Worm (Caenorhabditis elegans) whole organism, L1 larva: Measurements from ENCODE around the gene fkb-1.

Experiments
- aha-1 ChIP-seq: fragments of 150-350 bp; optimal IDR thresholded peaks from 2 replicates; lab custom pipeline; 2014; ENCODE audit warnings: missing biosample characterization, missing genetic modification characterization
- dsc-1 ChIP-seq: sonication (generic microtip); optimal IDR thresholded peaks from 2 replicates; lab custom pipeline; 2016; ENCODE audit warnings: mild to moderate bottlenecking, missing genetic modification characterization, missing compliant biosample characterization
- egl-27 ChIP-seq, 2 experiments: fragments of 150-350 bp in 1 of 2; sonication (generic microtip); optimal IDR thresholded peaks; 3 replicates each; lab custom pipeline; 2017 to 2018; ENCODE audit warnings: missing biosample characterization in 2 of 2, missing genetic modification characterization in 2 of 2, missing genetic modification reagents in 2 of 2
- ets-5 ChIP-seq: fragments of 200-800 bp; sonication (Bioruptor generic); IDR thresholded peaks from 2 replicates; pipeline ENCODE4 v1.3.6; 2022; ENCODE audit warnings: missing genetic modification characterization, missing compliant biosample characterization
- fkh-10 ChIP-seq: sonication (generic microtip); optimal IDR thresholded peaks from 2 replicates; lab custom pipeline; 2017; ENCODE audit warnings: missing biosample characterization, missing genetic modification reagents, missing genetic modification characterization
- jun-1 ChIP-seq: fragments of 150-350 bp; optimal IDR thresholded peaks from 2 replicates; lab custom pipeline; 2014; ENCODE audit warnings: missing biosample characterization, missing genetic modification reagents, missing genetic modification characterization
- lir-3 ChIP-seq: sonication (generic microtip); optimal IDR thresholded peaks from 2 replicates; lab custom pipeline; 2016; ENCODE audit warnings: mild to moderate bottlenecking, missing genetic modification characterization, moderate library complexity, missing compliant biosample characterization; ENCODE audit not compliant: poor library complexity
- nhr-237 ChIP-seq: fragments of 150-350 bp; optimal IDR thresholded peaks from 2 replicates; lab custom pipeline; 2014; ENCODE audit warnings: missing biosample characterization, missing genetic modification characterization
- pqm-1 ChIP-seq: sonication (generic microtip); optimal IDR thresholded peaks from 3 replicates; lab custom pipeline; 2017; ENCODE audit warnings: missing biosample characterization, missing genetic modification characterization
- unc-62 ChIP-seq: fragments of 150-350 bp; optimal IDR thresholded peaks from 2 replicates; lab custom pipeline; 2014; ENCODE audit warnings: missing biosample characterization, missing genetic modification reagents, missing genetic modification characterization

- TF ChIP-seq fkh-10 (GFP tag; lab: Kevin White, UChicago) (no peak), pqm-1 (tag; lab: Kevin White, UChicago) (no peak), jun-1 (tag; lab: Kevin White, UChicago) (no peak), nhr-237 (tag; lab: Kevin White, UChicago) (no peak), egl-27 (tag; optimal IDR thresholded peaks at IDR 0.05; lab: Kevin White, UChicago) (no peak), dsc-1 (peak; percentile 38), aha-1 (tag; lab: Kevin White, UChicago) (no peak), lir-3 (tag; lab: Kevin White, UChicago) (no peak), ets-5 (GFP tag; lab: Robert Waterston, UW) (no peak), unc-62 (no peak)
These were observed 9.7 kb upstream of the fkb-1 start for ce11 chrIV:11026648-11027047.
